Fruit fly (Drosophila melanogaster) whole organism, prepupa: ENCODE measurements around the gene mRpS34.
A peak's percentile ranks its signal among the peaks of the same experiment; 100 is the strongest.

Experiments
- Blimp-1 ChIP-seq: fragments of 200-800 bp; sonication (Bioruptor generic); optimal IDR thresholded peaks from 3 replicates; lab custom pipeline; 2017; ENCODE audit warnings: missing biosample characterization, missing genetic modification characterization, mild to moderate bottlenecking, moderate library complexity, missing genetic modification reagents
- CG10631 ChIP-seq: fragments of 200-800 bp; sonication (Bioruptor generic); optimal IDR thresholded peaks from 2 replicates; lab custom pipeline; 2016; ENCODE audit warnings: missing biosample characterization, missing genetic modification characterization
- CG10669 ChIP-seq: fragments of 200-800 bp; sonication (Bioruptor generic); optimal IDR thresholded peaks from 3 replicates; lab custom pipeline; 2018; ENCODE audit warnings: missing biosample characterization, mild to moderate bottlenecking, missing genetic modification characterization, moderate library complexity
- CG11902 ChIP-seq: fragments of 200-800 bp; sonication (Bioruptor generic); optimal IDR thresholded peaks from 3 replicates; lab custom pipeline; 2016; ENCODE audit warnings: missing biosample characterization, missing genetic modification characterization
- CG1621 ChIP-seq: fragments of 200-800 bp; sonication (Bioruptor generic); optimal IDR thresholded peaks from 3 replicates; lab custom pipeline; 2018; ENCODE audit warnings: missing biosample characterization, mild to moderate bottlenecking, missing genetic modification characterization
- CG32006 ChIP-seq: fragments of 200-800 bp; sonication (Bioruptor generic); optimal IDR thresholded peaks from 3 replicates; lab custom pipeline; 2017; ENCODE audit warnings: missing biosample characterization, mild to moderate bottlenecking, missing genetic modification characterization
- CG6163 ChIP-seq: fragments of 200-800 bp; sonication (Bioruptor generic); IDR thresholded peaks from 3 replicates; pipeline ENCODE4 v1.3.6; 2022; ENCODE audit warnings: missing biosample characterization, missing genetic modification characterization
- CG6792 ChIP-seq: fragments of 200-800 bp; sonication (Bioruptor generic); optimal IDR thresholded peaks from 3 replicates; lab custom pipeline; 2016; ENCODE audit warnings: missing biosample characterization, missing genetic modification characterization
- CG6808 ChIP-seq: fragments of 200-800 bp; sonication (Bioruptor generic); optimal IDR thresholded peaks from 3 replicates; lab custom pipeline; 2017; ENCODE audit warnings: missing biosample characterization, missing genetic modification characterization, mild to moderate bottlenecking, moderate library complexity, missing genetic modification reagents
- CG6854 ChIP-seq: fragments of 200-800 bp; sonication (Bioruptor generic); optimal IDR thresholded peaks from 2 replicates; lab custom pipeline; 2017; ENCODE audit warnings: missing biosample characterization, mild to moderate bottlenecking, missing genetic modification characterization
- CG8119 ChIP-seq: fragments of 200-800 bp; sonication (Bioruptor generic); IDR thresholded peaks from 3 replicates; pipeline ENCODE4 v1.3.6; 2022; ENCODE audit warnings: missing biosample characterization, missing genetic modification characterization
- CG8319 ChIP-seq: fragments of 200-800 bp; sonication (Bioruptor generic); optimal IDR thresholded peaks from 3 replicates; lab custom pipeline; 2016; ENCODE audit warnings: missing biosample characterization, missing genetic modification characterization
- Eip75B ChIP-seq: fragments of 200-800 bp; sonication (Bioruptor generic); optimal IDR thresholded peaks from 3 replicates; lab custom pipeline; 2016; ENCODE audit warnings: missing biosample characterization, missing genetic modification characterization
- Eip78C ChIP-seq: fragments of 200-800 bp; sonication (Bioruptor generic); peaks from one replicate; lab custom pipeline; 2016; ENCODE audit warnings: missing biosample characterization, missing genetic modification characterization
- Hr4 ChIP-seq: fragments of 200-800 bp; sonication (Bioruptor generic); optimal IDR thresholded peaks from 3 replicates; lab custom pipeline; 2016; ENCODE audit warnings: missing biosample characterization, missing genetic modification characterization
- Lpt ChIP-seq: fragments of 200-800 bp; sonication (Bioruptor generic); optimal IDR thresholded peaks from 3 replicates; lab custom pipeline; 2016; ENCODE audit warnings: missing biosample characterization, missing genetic modification characterization
- Smox ChIP-seq: fragments of 200-800 bp; sonication (Bioruptor generic); optimal IDR thresholded peaks from 3 replicates; lab custom pipeline; 2016; ENCODE audit warnings: missing biosample characterization, missing genetic modification characterization
- Sox14 ChIP-seq: fragments of 200-800 bp; sonication (Bioruptor generic); optimal IDR thresholded peaks from 3 replicates; lab custom pipeline; 2016; ENCODE audit warnings: missing biosample characterization, missing genetic modification characterization
- cyc ChIP-seq: fragments of 200-800 bp; sonication (Bioruptor generic); optimal IDR thresholded peaks from 3 replicates; lab custom pipeline; 2016; ENCODE audit warnings: missing biosample characterization, missing genetic modification characterization
- dac ChIP-seq: fragments of 200-800 bp; sonication (Bioruptor generic); optimal IDR thresholded peaks from 2 replicates; lab custom pipeline; 2017; ENCODE audit warnings: missing biosample characterization, mild to moderate bottlenecking, missing genetic modification characterization
- dsx ChIP-seq: fragments of 200-800 bp; optimal IDR thresholded peaks from 3 replicates; lab custom pipeline; 2019; ENCODE audit warnings: missing biosample characterization, mild to moderate bottlenecking, missing genetic modification characterization, moderate library complexity; ENCODE audit not compliant: poor library complexity, severe bottlenecking
- eg ChIP-seq: fragments of 200-800 bp; sonication (Bioruptor generic); IDR thresholded peaks from 3 replicates; pipeline ENCODE4 v1.3.6; 2022; ENCODE audit warnings: missing biosample characterization, missing genetic modification characterization
- fd59A ChIP-seq: fragments of 200-800 bp; sonication (Bioruptor generic); optimal IDR thresholded peaks from 2 replicates; lab custom pipeline; 2017; ENCODE audit warnings: missing biosample characterization, mild to moderate bottlenecking, missing genetic modification characterization, missing genetic modification reagents
- fd85E ChIP-seq: fragments of 200-800 bp; sonication (Bioruptor generic); optimal IDR thresholded peaks from 3 replicates; lab custom pipeline; 2016; ENCODE audit warnings: missing biosample characterization, missing genetic modification characterization
- fkh ChIP-seq: fragments of 200-800 bp; sonication (Bioruptor generic); optimal IDR thresholded peaks from 3 replicates; lab custom pipeline; 2017; ENCODE audit warnings: missing biosample characterization, mild to moderate bottlenecking, missing genetic modification characterization, moderate library complexity
- lz ChIP-seq: fragments of 200-800 bp; sonication (Bioruptor generic); optimal IDR thresholded peaks from 3 replicates; lab custom pipeline; 2016; ENCODE audit warnings: missing biosample characterization, missing genetic modification characterization
- net ChIP-seq: fragments of 200-800 bp; sonication (Bioruptor generic); optimal IDR thresholded peaks from 3 replicates; lab custom pipeline; 2016; ENCODE audit warnings: missing biosample characterization, missing genetic modification characterization
- pdm3 ChIP-seq: fragments of 200-800 bp; sonication (Bioruptor generic); optimal IDR thresholded peaks from 3 replicates; lab custom pipeline; 2016; ENCODE audit warnings: missing biosample characterization, missing genetic modification characterization
- salr ChIP-seq, 2 experiments: fragments of 200-800 bp; sonication (Bioruptor generic); optimal IDR thresholded peaks; 3 replicates each; lab custom pipeline; 2016 to 2018; ENCODE audit warnings: missing biosample characterization in 2 of 2, missing genetic modification characterization in 2 of 2, mild to moderate bottlenecking in 1 of 2
- spab ChIP-seq: fragments of 200-800 bp; sonication (Bioruptor generic); optimal IDR thresholded peaks from 2 replicates; lab custom pipeline; 2017; ENCODE audit warnings: missing biosample characterization, mild to moderate bottlenecking, missing genetic modification characterization, missing genetic modification reagents
- ss ChIP-seq, 2 experiments: fragments of 200-800 bp; sonication (Bioruptor generic); optimal IDR thresholded peaks; 2 replicates in 1 of 2; 3 replicates in 1 of 2; lab custom pipeline; 2017 to 2018; ENCODE audit warnings: mild to moderate bottlenecking in 2 of 2, missing biosample characterization in 2 of 2, missing genetic modification characterization in 2 of 2, moderate library complexity in 1 of 2
- vri ChIP-seq: fragments of 200-800 bp; sonication (Bioruptor generic); optimal IDR thresholded peaks from 3 replicates; lab custom pipeline; 2016; ENCODE audit warnings: missing biosample characterization, mild to moderate bottlenecking, missing genetic modification characterization

Gene mRpS34

dm6 chr3L:16339873-16340272 is 8.0 kb upstream of the mRpS34 start:
- TF ChIP-seq Smox (GFP tag; lab: Kevin White, UChicago) (no peak), Blimp-1 (GFP tag; lab: Kevin White, UChicago) (peak; percentile 90), ss (GFP tag; optimal IDR thresholded peaks at IDR 0.05; lab: Kevin White, UChicago) (no peak), Hr4 (no peak), CG1621 (tag; lab: Kevin White, UChicago) (no peak), CG32006 (GFP tag; lab: Kevin White, UChicago) (no peak)

dm6 chr3L:16346023-16346422 is 1.9 kb upstream of the mRpS34 start, which contains the start of gene CG33257:
Gene CG33257 (plus strand): TSS chr3L:16346323.
- TF ChIP-seq CG6792 (GFP tag; lab: Kevin White, UChicago), result no peak
- no peak for TF ChIP-seq CG6808 (GFP tag; lab: Kevin White, UChicago)
- TF ChIP-seq net (GFP tag; lab: Kevin White, UChicago), result no peak
- no peak for TF ChIP-seq CG8119 (GFP tag; lab: Robert Waterston, UW)
- TF ChIP-seq CG10631 (GFP tag; lab: Kevin White, UChicago), result no peak
- no peak for TF ChIP-seq Lpt (GFP tag; lab: Kevin White, UChicago)
- TF ChIP-seq CG6163 (GFP tag; lab: Robert Waterston, UW), result no peak
- no peak for TF ChIP-seq Sox14
- no peak for TF ChIP-seq cyc (GFP tag; lab: Kevin White, UChicago)
- no peak for TF ChIP-seq CG32006 (GFP tag; lab: Kevin White, UChicago)
- TF ChIP-seq fd59A, result no peak
- no peak for TF ChIP-seq spab (GFP tag; lab: Kevin White, UChicago)

dm6 chr3L:16349686-16350085 is 1.8 kb downstream of the mRpS34 start:
- no peak for TF ChIP-seq eg (GFP tag; lab: Robert Waterston, UW)
- no peak for TF ChIP-seq CG6808 (GFP tag; lab: Kevin White, UChicago)
- no peak for TF ChIP-seq lz
- no peak for TF ChIP-seq Lpt (GFP tag; lab: Kevin White, UChicago)
- TF ChIP-seq ss (GFP tag; optimal IDR thresholded peaks at IDR 0.05; lab: Kevin White, UChicago), result no peak
- no peak for TF ChIP-seq salr (GFP tag; optimal IDR thresholded peaks at IDR 0.05; lab: Kevin White, UChicago)
- no peak for TF ChIP-seq CG6854 (GFP tag; lab: Kevin White, UChicago)
- no peak for TF ChIP-seq pdm3 (GFP tag; lab: Kevin White, UChicago)
- TF ChIP-seq fd59A, result no peak
- TF ChIP-seq Eip78C (GFP tag; lab: Kevin White, UChicago), result no peak
- no peak for TF ChIP-seq dac (GFP tag; lab: Kevin White, UChicago)
- TF ChIP-seq Blimp-1 (GFP tag; lab: Kevin White, UChicago), result no peak

dm6 chr3L:16351770-16352429 is 4.0 kb downstream of the mRpS34 start, which contains the start of the genes Golgin104 and Tcs3:
Gene Golgin104 (minus strand): TSS chr3L:16351951.
Gene Tcs3 (plus strand): TSS chr3L:16351991.
- TF ChIP-seq fd85E (GFP tag; lab: Kevin White, UChicago) (no peak), fkh (GFP tag; lab: Kevin White, UChicago) (peak; percentile 99), vri (GFP tag; lab: Kevin White, UChicago) (no peak), Eip75B (GFP tag; lab: Kevin White, UChicago) (no peak), CG10669 (GFP tag; lab: Kevin White, UChicago) (no peak), CG8319 (no peak), dsx (no peak), Lpt (GFP tag; lab: Kevin White, UChicago) (no peak), salr (GFP tag; optimal IDR thresholded peaks at IDR 0.05; lab: Kevin White, UChicago) (no peak)

- TF ChIP-seq Eip78C (GFP tag; lab: Kevin White, UChicago) (peak; percentile 1), CG11902 (no peak)
Measured at dm6 chr3L:16354197-16354596, 6.3 kb downstream of the mRpS34 start, which contains the start of gene Pdh. Gene Pdh (minus strand): TSS chr3L:16354297.
